Fruit fly (Drosophila melanogaster) whole organism, prepupa: ENCODE data around the gene CG31780.
"Not testable (repeated sequence)": the region's sequence is repeated elsewhere in the genome, so short reads cannot be mapped to it uniquely, and the experiment has no call there.

Source experiments
- CG34406 ChIP-seq: fragments of 200-800 bp; sonication (Bioruptor generic); optimal IDR thresholded peaks from 3 replicates; lab custom pipeline; 2016; ENCODE audit warnings: missing biosample characterization, missing genetic modification characterization
- CG3919 ChIP-seq: fragments of 200-800 bp; sonication (Bioruptor generic); optimal IDR thresholded peaks from 3 replicates; lab custom pipeline; 2016; ENCODE audit warnings: missing biosample characterization, missing genetic modification characterization
- CG4318 ChIP-seq: fragments of 200-800 bp; sonication (Bioruptor generic); optimal IDR thresholded peaks from 3 replicates; lab custom pipeline; 2017; ENCODE audit warnings: missing biosample characterization, mild to moderate bottlenecking, missing genetic modification characterization
- CG6792 ChIP-seq: fragments of 200-800 bp; sonication (Bioruptor generic); optimal IDR thresholded peaks from 3 replicates; lab custom pipeline; 2016; ENCODE audit warnings: missing biosample characterization, missing genetic modification characterization
- Eip78C ChIP-seq: fragments of 200-800 bp; sonication (Bioruptor generic); peaks from one replicate; lab custom pipeline; 2016; ENCODE audit warnings: missing biosample characterization, missing genetic modification characterization
- Lpt ChIP-seq: fragments of 200-800 bp; sonication (Bioruptor generic); optimal IDR thresholded peaks from 3 replicates; lab custom pipeline; 2016; ENCODE audit warnings: missing biosample characterization, missing genetic modification characterization
- OdsH ChIP-seq: fragments of 200-800 bp; sonication (Bioruptor generic); optimal IDR thresholded peaks from 3 replicates; lab custom pipeline; 2016; ENCODE audit warnings: missing biosample characterization, missing genetic modification characterization
- Sox102F ChIP-seq: fragments of 200-800 bp; sonication (Bioruptor generic); optimal IDR thresholded peaks from 2 replicates; lab custom pipeline; 2016; ENCODE audit warnings: missing biosample characterization, mild to moderate bottlenecking, missing genetic modification characterization
- achi ChIP-seq: fragments of 200-800 bp; sonication (Bioruptor generic); optimal IDR thresholded peaks from 3 replicates; lab custom pipeline; 2016; ENCODE audit warnings: missing biosample characterization, missing genetic modification characterization
- acj6 ChIP-seq: fragments of 200-800 bp; sonication (Bioruptor generic); optimal IDR thresholded peaks from 3 replicates; lab custom pipeline; 2016; ENCODE audit warnings: missing biosample characterization, missing genetic modification characterization
- lz ChIP-seq: fragments of 200-800 bp; sonication (Bioruptor generic); optimal IDR thresholded peaks from 3 replicates; lab custom pipeline; 2016; ENCODE audit warnings: missing biosample characterization, missing genetic modification characterization
- spab ChIP-seq: fragments of 200-800 bp; sonication (Bioruptor generic); optimal IDR thresholded peaks from 2 replicates; lab custom pipeline; 2017; ENCODE audit warnings: missing biosample characterization, mild to moderate bottlenecking, missing genetic modification characterization, missing genetic modification reagents
- vri ChIP-seq: fragments of 200-800 bp; sonication (Bioruptor generic); optimal IDR thresholded peaks from 3 replicates; lab custom pipeline; 2016; ENCODE audit warnings: missing biosample characterization, mild to moderate bottlenecking, missing genetic modification characterization

- not testable (repeated sequence) for TF ChIP-seq lz (GFP tag; lab: Kevin White, UChicago); OdsH (GFP tag; lab: Kevin White, UChicago); Eip78C (GFP tag; lab: Kevin White, UChicago); CG6792 (GFP tag; lab: Kevin White, UChicago); CG4318; acj6 (GFP tag; lab: Kevin White, UChicago); Sox102F; spab (GFP tag; lab: Kevin White, UChicago); vri (GFP tag; lab: Kevin White, UChicago); achi; CG3919 (GFP tag; lab: Kevin White, UChicago); CG34406 (GFP tag; lab: Kevin White, UChicago); Lpt (GFP tag; lab: Kevin White, UChicago)
Observed at dm6 chr2L:15669874-15670273, 26.0 kb upstream of the CG31780 start, which contains the start of gene CG18478.
